Worm (Caenorhabditis elegans) whole organism, dauer: Measurements from ENCODE around the gene C40H1.9.

Source experiments
- unc-62 ChIP-seq: sonication (generic microtip); optimal IDR thresholded peaks from 2 replicates; lab custom pipeline; 2017; ENCODE audit warnings: missing biosample characterization, missing genetic modification reagents, missing genetic modification characterization

C40H1.9 gene

ce11 chrIII:9355412-9355969, 35.8 kb downstream of the C40H1.9 start, which contains the start of gene chtb-1:
TSS of gene chtb-1 (minus strand) at chrIII:9355462.
- TF ChIP-seq unc-62: no peak

ce11 chrIII:9359060-9359459, 39.3 kb downstream of the C40H1.9 start, which contains the start of gene K04H4.5:
TSS of gene K04H4.5 (plus strand) at chrIII:9359360.
- TF ChIP-seq unc-62: no peak

ce11 chrIII:9361228-9361627, 41.5 kb downstream of the C40H1.9 start, which contains the start of gene flp-25:
TSS of gene flp-25 (plus strand) at chrIII:9361528.
- no peak for TF ChIP-seq unc-62

ce11 chrIII:9366376-9366775, 46.6 kb downstream of the C40H1.9 start:
- no peak for TF ChIP-seq unc-62

- TF ChIP-seq unc-62: no peak
Measured at ce11 chrIII:9366971-9367370, 47.2 kb downstream of the C40H1.9 start, which contains the start of gene crn-6. TSS of gene crn-6 (plus strand) at chrIII:9367271.
